Worm (Caenorhabditis elegans): Measurements from ENCODE around the gene F18F11.4.

- no peak for TF ChIP-seq nhr-76 (tag; optimal IDR thresholded peaks at IDR 0.05)
- no peak for TF ChIP-seq snpc-4 (tag; optimal IDR thresholded peaks at IDR 0.05)
Observed at ce11 chrIV:293163-293755, 37.4 kb upstream of the F18F11.4 start.

Data from whole organism, L3 larva.